Worm (Caenorhabditis elegans) whole organism, L3 larva: ENCODE measurements around the gene daf-38.

ENCODE experiments used
- aly-2 ChIP-seq: fragments of 150-350 bp; optimal IDR thresholded peaks from 2 replicates; lab custom pipeline; 2014; ENCODE audit warnings: missing biosample characterization, missing genetic modification characterization
- ama-1 ChIP-seq: fragments of 150-350 bp; optimal IDR thresholded peaks from 2 replicates; lab custom pipeline; 2018
- ceh-28 ChIP-seq: fragments of 150-350 bp; optimal IDR thresholded peaks from 2 replicates; lab custom pipeline; 2014; ENCODE audit warnings: missing biosample characterization, missing genetic modification reagents, missing genetic modification characterization
- jun-1 ChIP-seq: fragments of 150-350 bp; optimal IDR thresholded peaks from 2 replicates; lab custom pipeline; 2014; ENCODE audit warnings: missing biosample characterization, missing genetic modification reagents, missing genetic modification characterization
- mml-1 ChIP-seq: fragments of 150-350 bp; sonication (generic microtip); optimal IDR thresholded peaks from 3 replicates; lab custom pipeline; 2014; ENCODE audit warnings: missing biosample characterization, missing genetic modification characterization
- pha-4 ChIP-seq: fragments of 150-350 bp; optimal IDR thresholded peaks from 2 replicates; lab custom pipeline; 2014; ENCODE audit warnings: missing biosample characterization, missing genetic modification reagents, missing genetic modification characterization
- tbx-2 ChIP-seq: sonication (generic microtip); optimal IDR thresholded peaks from 2 replicates; lab custom pipeline; 2016; ENCODE audit warnings: mild to moderate bottlenecking, missing genetic modification characterization, missing compliant biosample characterization

ce11 chrIV:15847096-15847495 lies 27.2 kb downstream of the daf-38 start, which contains the start of gene Y105C5A.1269:
- TF ChIP-seq tbx-2 (tag; lab: Kevin White, UChicago) (no peak), aly-2 (tag; lab: Kevin White, UChicago) (no peak), ceh-28 (tag; lab: Kevin White, UChicago) (no peak), jun-1 (tag; lab: Kevin White, UChicago) (no peak), pha-4 (tag; lab: Kevin White, UChicago) (no peak), mml-1 (tag; lab: Kevin White, UChicago) (no peak), ama-1 (lab: Kevin White, UChicago) (no peak)
